Worm (Caenorhabditis elegans): ENCODE measurements around the gene picd-1.

- TF ChIP-seq lin-11 (tag; optimal IDR thresholded peaks at IDR 0.05) (no peak), ztf-11 (tag; optimal IDR thresholded peaks at IDR 0.05) (no peak), nhr-23 (tag; optimal IDR thresholded peaks at IDR 0.05) (no peak), egl-27 (tag; optimal IDR thresholded peaks at IDR 0.05) (no peak), C34F6.9 (tag; optimal IDR thresholded peaks at IDR 0.05) (no peak), fos-1 (tag; optimal IDR thresholded peaks at IDR 0.05) (no peak), ceh-82 (tag; optimal IDR thresholded peaks at IDR 0.05) (no peak), elt-1 (tag; optimal IDR thresholded peaks at IDR 0.05) (no peak), nhr-10 (tag; optimal IDR thresholded peaks at IDR 0.05) (no peak), ztf-4 (tag; optimal IDR thresholded peaks at IDR 0.05) (no peak), nhr-11 (tag; optimal IDR thresholded peaks at IDR 0.05) (no peak), unc-55 (GFP tag; optimal IDR thresholded peaks at IDR 0.05) (no peak), mdl-1 (tag; optimal IDR thresholded peaks at IDR 0.05) (no peak), lin-13 (GFP tag; optimal IDR thresholded peaks at IDR 0.05) (no peak)
Observed at ce11 chrV:166687-167086, 62.1 kb downstream of the picd-1 start, which contains the start of gene Y108G3AL.2.

Data from whole organism, L2 larva.